Worm (Caenorhabditis elegans) whole organism, early embryonic: ENCODE measurements around the gene phb-2.

Source experiments
- B0310.2 ChIP-seq: sonication (generic microtip); optimal IDR thresholded peaks from 2 replicates; lab custom pipeline; 2016; ENCODE audit warnings: mild to moderate bottlenecking, missing genetic modification characterization, missing compliant biosample characterization
- aly-1 ChIP-seq: sonication (generic microtip); optimal IDR thresholded peaks from 2 replicates; lab custom pipeline; 2016; ENCODE audit warnings: missing genetic modification characterization, missing compliant biosample characterization
- ama-1 ChIP-seq: fragments of 150-350 bp; optimal IDR thresholded peaks from 2 replicates; lab custom pipeline; 2014
- ceh-13 ChIP-seq: fragments of 200-800 bp; sonication (Bioruptor generic); optimal IDR thresholded peaks from 2 replicates; lab custom pipeline; 2018; ENCODE audit warnings: mild to moderate bottlenecking, missing genetic modification characterization, missing compliant biosample characterization
- flt-1 ChIP-seq: fragments of 200-800 bp; sonication (Bioruptor generic); IDR thresholded peaks from 2 replicates; pipeline ENCODE4 v1.3.6; 2022; ENCODE audit warnings: missing genetic modification characterization, missing compliant biosample characterization
- hmg-4 ChIP-seq: fragments of 200-800 bp; sonication (Bioruptor generic); optimal IDR thresholded peaks from 2 replicates; lab custom pipeline; 2018; ENCODE audit warnings: mild to moderate bottlenecking, missing genetic modification characterization, missing compliant biosample characterization
- hnd-1 ChIP-seq: sonication (generic microtip); optimal IDR thresholded peaks from 2 replicates; lab custom pipeline; 2016; ENCODE audit warnings: missing genetic modification characterization, missing compliant biosample characterization
- pes-1 ChIP-seq: fragments of 200-800 bp; sonication (Bioruptor generic); IDR thresholded peaks from 2 replicates; pipeline ENCODE4 v1.3.6; 2022; ENCODE audit warnings: missing genetic modification reagents, missing genetic modification characterization, missing compliant biosample characterization
- scrt-1 ChIP-seq: fragments of 200-800 bp; sonication (Bioruptor generic); IDR thresholded peaks from 2 replicates; pipeline ENCODE4 v1.3.6; 2022; ENCODE audit warnings: missing genetic modification characterization, missing compliant biosample characterization
- sea-1 ChIP-seq: fragments of 200-800 bp; sonication (Bioruptor generic); conservative IDR thresholded peaks from 2 replicates; pipeline ENCODE4 v1.3.6; 2022; ENCODE audit warnings: missing genetic modification characterization, missing compliant biosample characterization
- tbx-11 ChIP-seq: fragments of 200-800 bp; sonication (Bioruptor generic); IDR thresholded peaks from 2 replicates; pipeline ENCODE4 v1.3.6; 2022; ENCODE audit warnings: missing genetic modification characterization, missing compliant biosample characterization
- tbx-37 ChIP-seq: fragments of 200-800 bp; sonication (Bioruptor generic); conservative IDR thresholded peaks from 2 replicates; pipeline ENCODE4 v1.3.6; 2022; ENCODE audit warnings: missing genetic modification reagents, missing genetic modification characterization, missing compliant biosample characterization
- tra-4 ChIP-seq: sonication (generic microtip); optimal IDR thresholded peaks from 2 replicates; lab custom pipeline; 2017; ENCODE audit warnings: missing genetic modification characterization, missing compliant biosample characterization

DNA sequence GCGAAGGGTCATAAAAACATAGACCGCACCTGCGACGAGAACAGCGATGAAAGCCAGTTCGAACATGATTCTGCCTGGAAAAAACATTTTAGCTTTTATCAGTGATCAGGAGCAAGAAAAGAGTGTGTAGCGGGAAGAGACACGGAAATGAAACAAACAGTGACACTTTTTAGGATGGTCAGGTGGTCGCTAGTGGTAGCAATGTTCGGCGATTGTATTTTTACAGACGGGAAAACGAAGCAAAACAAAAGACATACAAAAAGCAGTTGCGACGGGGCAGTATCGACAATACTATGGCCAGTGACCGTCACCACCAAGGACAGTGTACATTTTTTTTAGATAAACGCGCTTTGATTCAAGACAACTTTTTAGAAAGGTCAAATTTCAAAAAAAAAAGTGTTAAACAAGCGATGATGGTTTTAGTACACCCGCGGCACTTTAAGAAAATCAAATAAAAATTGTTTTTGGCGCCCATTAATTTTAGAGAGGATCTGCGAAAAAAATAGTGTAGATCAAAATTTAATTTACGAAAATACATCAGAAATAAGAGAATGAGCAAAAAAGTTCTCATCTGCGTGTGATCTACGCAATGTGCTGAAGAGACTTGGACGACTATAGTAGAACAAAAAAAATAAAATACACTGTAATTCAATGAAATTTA is 15.6 kb upstream of the phb-2 start, which contains the start of gene T24H7.9:
- TF ChIP-seq sea-1 (no peak), hnd-1 (tag; lab: Kevin White, UChicago) (no peak), tra-4 (tag; lab: Kevin White, UChicago) (no peak), ceh-13 (GFP tag; lab: Kevin White, UChicago) (no peak), B0310.2 (tag; lab: Kevin White, UChicago) (no peak), ama-1 (no peak), tbx-11 (GFP tag; lab: Robert Waterston, UW) (no peak), flt-1 (GFP tag; lab: Robert Waterston, UW) (no peak), pes-1 (GFP tag; lab: Robert Waterston, UW) (no peak), hmg-4 (GFP tag; lab: Kevin White, UChicago) (no peak), tbx-37 (GFP tag; lab: Robert Waterston, UW) (no peak), aly-1 (no peak), scrt-1 (GFP tag; lab: Robert Waterston, UW) (no peak)
